Worm (Caenorhabditis elegans) whole organism, L4 larva: ENCODE results near the gene best-18.

Experiments used
- F44E2.7 ChIP-seq: fragments of 200-800 bp; sonication (Bioruptor generic); IDR thresholded peaks from 2 replicates; pipeline ENCODE4 v2.1.2; 2022; ENCODE audit warnings: missing genetic modification characterization, missing compliant biosample characterization
- R02D3.7 ChIP-seq: fragments of 150-350 bp; sonication (generic microtip); optimal IDR thresholded peaks from 3 replicates; lab custom pipeline; 2014; ENCODE audit warnings: missing biosample characterization, missing genetic modification characterization
- T20F7.1 ChIP-seq: fragments of 200-800 bp; sonication (Bioruptor generic); optimal IDR thresholded peaks from 2 replicates; lab custom pipeline; 2018; ENCODE audit warnings: mild to moderate bottlenecking, missing genetic modification characterization, missing compliant biosample characterization
- T26A8.4 ChIP-seq: fragments of 200-800 bp; sonication (Bioruptor generic); IDR thresholded peaks from 2 replicates; pipeline ENCODE4 v1.3.6; 2022; ENCODE audit warnings: missing genetic modification characterization, missing compliant biosample characterization
- Y48G9A.11 ChIP-seq: fragments of 200-800 bp; sonication (Bioruptor generic); IDR thresholded peaks from 2 replicates; pipeline ENCODE4 v1.3.6; 2022; ENCODE audit warnings: missing genetic modification reagents, missing genetic modification characterization, missing compliant biosample characterization
- Y5F2A.4 ChIP-seq: fragments of 200-800 bp; sonication (Bioruptor generic); optimal IDR thresholded peaks from 2 replicates; lab custom pipeline; 2018; ENCODE audit warnings: mild to moderate bottlenecking, missing genetic modification characterization, missing compliant biosample characterization
- Y75B8A.6 ChIP-seq: fragments of 200-800 bp; sonication (Bioruptor generic); IDR thresholded peaks from 2 replicates; pipeline ENCODE4 v1.3.6; 2022; ENCODE audit warnings: missing genetic modification reagents, missing genetic modification characterization, missing compliant biosample characterization
- aha-1 ChIP-seq: fragments of 150-350 bp; peaks from one replicate; lab custom pipeline; 2014; ENCODE audit warnings: missing biosample characterization, missing genetic modification characterization
- ama-1 ChIP-seq: fragments of 150-350 bp; optimal IDR thresholded peaks from 2 replicates; lab custom pipeline; 2014; ENCODE audit warnings: inconsistent platforms, mixed read lengths
- ceh-32 ChIP-seq: sonication (generic microtip); optimal IDR thresholded peaks from 2 replicates; lab custom pipeline; 2016; ENCODE audit warnings: mild to moderate bottlenecking, missing genetic modification characterization, missing compliant biosample characterization; ENCODE audit not compliant: poor library complexity
- ceh-62 ChIP-seq: sonication (generic microtip); optimal IDR thresholded peaks from 2 replicates; lab custom pipeline; 2017; ENCODE audit warnings: missing biosample characterization, missing genetic modification characterization
- ceh-82 ChIP-seq: sonication (generic microtip); optimal IDR thresholded peaks from 2 replicates; lab custom pipeline; 2017; ENCODE audit warnings: missing biosample characterization, missing genetic modification characterization
- ces-1 ChIP-seq: fragments of 150-350 bp; sonication (generic microtip); optimal IDR thresholded peaks from 4 replicates; lab custom pipeline; 2014; ENCODE audit warnings: missing biosample characterization, missing genetic modification reagents, missing genetic modification characterization
- ctbp-1 ChIP-seq: fragments of 200-800 bp; sonication (Bioruptor generic); IDR thresholded peaks from 2 replicates; pipeline ENCODE4 v1.3.6; 2022; ENCODE audit warnings: missing genetic modification reagents, missing genetic modification characterization, missing compliant biosample characterization
- daf-12 ChIP-seq: fragments of 150-350 bp; optimal IDR thresholded peaks from 2 replicates; lab custom pipeline; 2014; ENCODE audit warnings: missing biosample characterization, missing genetic modification reagents, missing genetic modification characterization
- daf-16 ChIP-seq, 3 experiments: sonication (generic microtip); optimal IDR thresholded peaks; 2 replicates each; lab custom pipeline; 2016 to 2017; ENCODE audit warnings: missing genetic modification characterization in 3 of 3, missing genetic modification reagents in 3 of 3, mild to moderate bottlenecking in 2 of 3, missing compliant biosample characterization in 2 of 3, missing biosample characterization in 1 of 3, moderate library complexity in 1 of 3
- dmd-9 ChIP-seq: fragments of 200-800 bp; sonication (Bioruptor generic); IDR thresholded peaks from 2 replicates; pipeline ENCODE4 v1.3.6; 2022; ENCODE audit warnings: missing genetic modification reagents, missing genetic modification characterization, missing compliant biosample characterization
- dpl-1 ChIP-seq: fragments of 150-350 bp; optimal IDR thresholded peaks from 2 replicates; lab custom pipeline; 2014; ENCODE audit warnings: missing biosample characterization, missing genetic modification reagents, missing genetic modification characterization
- duxl-1 ChIP-seq: sonication (generic microtip); optimal IDR thresholded peaks from 2 replicates; lab custom pipeline; 2016; ENCODE audit warnings: mild to moderate bottlenecking, missing genetic modification characterization, moderate library complexity, missing compliant biosample characterization; ENCODE audit not compliant: poor library complexity
- egl-43 ChIP-seq: fragments of 200-800 bp; sonication (Bioruptor generic); IDR thresholded peaks from 2 replicates; pipeline ENCODE4 v1.3.6; 2022; ENCODE audit warnings: missing genetic modification reagents, missing genetic modification characterization, missing compliant biosample characterization
- fkh-10 ChIP-seq: fragments of 150-350 bp; optimal IDR thresholded peaks from 2 replicates; lab custom pipeline; 2014; ENCODE audit warnings: missing biosample characterization, missing genetic modification reagents, missing genetic modification characterization
- hif-1 ChIP-seq, 2 experiments: sonication (generic microtip); optimal IDR thresholded peaks; 2 replicates each; lab custom pipeline; 2016 to 2017; ENCODE audit warnings: missing compliant biosample characterization in 2 of 2, missing genetic modification characterization in 2 of 2, missing genetic modification reagents in 2 of 2, missing genotype in 2 of 2, mild to moderate bottlenecking in 1 of 2
- lin-1 ChIP-seq: fragments of 200-800 bp; sonication (Bioruptor generic); IDR thresholded peaks from 2 replicates; pipeline ENCODE4 v1.3.6; 2022; ENCODE audit warnings: missing genetic modification reagents, missing genetic modification characterization, missing compliant biosample characterization
- lin-15B ChIP-seq: fragments of 150-350 bp; sonication (generic microtip); optimal IDR thresholded peaks from 3 replicates; lab custom pipeline; 2014; ENCODE audit warnings: missing biosample characterization, missing genetic modification characterization
- lsy-2 ChIP-seq, 2 experiments: fragments of 150-350 bp in 1 of 2; sonication (generic microtip) in 1 of 2; optimal IDR thresholded peaks; 2 replicates each; lab custom pipeline; 2014 to 2017; ENCODE audit warnings: missing biosample characterization in 2 of 2, missing genetic modification characterization in 2 of 2
- madf-9 ChIP-seq: fragments of 200-800 bp; sonication (Bioruptor generic); conservative IDR thresholded peaks from 2 replicates; pipeline ENCODE4 v1.3.6; 2022; ENCODE audit warnings: missing genetic modification reagents, missing genetic modification characterization, missing compliant biosample characterization
- mdt-29 ChIP-seq: fragments of 200-800 bp; sonication (Bioruptor generic); IDR thresholded peaks from 2 replicates; pipeline ENCODE4 v1.3.6; 2022; ENCODE audit warnings: missing genetic modification reagents, missing genetic modification characterization, missing compliant biosample characterization
- mxl-3 ChIP-seq: fragments of 200-800 bp; sonication (Bioruptor generic); optimal IDR thresholded peaks from 2 replicates; lab custom pipeline; 2018; ENCODE audit warnings: mild to moderate bottlenecking, missing genetic modification characterization, missing compliant biosample characterization
- nhr-10 ChIP-seq: fragments of 150-350 bp; optimal IDR thresholded peaks from 2 replicates; lab custom pipeline; 2014; ENCODE audit warnings: missing biosample characterization, missing genetic modification characterization
- nhr-28 ChIP-seq: fragments of 150-350 bp; optimal IDR thresholded peaks from 2 replicates; lab custom pipeline; 2014; ENCODE audit warnings: missing biosample characterization, missing genetic modification characterization
- nhr-42 ChIP-seq: fragments of 200-800 bp; sonication (Bioruptor generic); IDR thresholded peaks from 2 replicates; pipeline ENCODE4 v1.3.6; 2022; ENCODE audit warnings: missing genetic modification characterization, missing compliant biosample characterization
- nhr-48 ChIP-seq: sonication (generic microtip); optimal IDR thresholded peaks from 2 replicates; lab custom pipeline; 2016; ENCODE audit warnings: mild to moderate bottlenecking, missing genetic modification characterization, missing compliant biosample characterization
- nhr-77 ChIP-seq: fragments of 150-350 bp; optimal IDR thresholded peaks from 2 replicates; lab custom pipeline; 2014; ENCODE audit warnings: missing biosample characterization, missing genetic modification characterization
- pha-4 ChIP-seq, 2 experiments: fragments of 150-350 bp in 1 of 2; fragments of 200-800 bp in 1 of 2; sonication (Bioruptor generic) in 1 of 2; IDR thresholded peaks in 1 of 2; optimal IDR thresholded peaks in 1 of 2; 2 replicates each; pipeline versions ENCODE4 v1.3.6 to Lab custom; 2014 to 2022; ENCODE audit warnings: missing genetic modification characterization in 2 of 2, missing genetic modification reagents in 2 of 2, missing biosample characterization in 1 of 2, missing compliant biosample characterization in 1 of 2
- php-3 ChIP-seq: fragments of 200-800 bp; sonication (Bioruptor generic); IDR thresholded peaks from 2 replicates; pipeline ENCODE4 v1.3.6; 2022; ENCODE audit warnings: missing genetic modification reagents, missing genetic modification characterization, missing compliant biosample characterization
- saeg-2 ChIP-seq: fragments of 200-800 bp; sonication (Bioruptor generic); IDR thresholded peaks from 2 replicates; pipeline ENCODE4 v1.3.6; 2022; ENCODE audit warnings: missing genetic modification reagents, missing genetic modification characterization, missing compliant biosample characterization
- set-16 ChIP-seq: fragments of 200-800 bp; sonication (Bioruptor generic); IDR thresholded peaks from 2 replicates; pipeline ENCODE4 v1.3.6; 2022; ENCODE audit warnings: missing genetic modification reagents, missing genetic modification characterization, missing compliant biosample characterization
- snpc-1.2 ChIP-seq: fragments of 200-800 bp; sonication (Bioruptor generic); IDR thresholded peaks from 2 replicates; pipeline ENCODE4 v1.3.6; 2022; ENCODE audit warnings: missing genetic modification reagents, missing genetic modification characterization, missing compliant biosample characterization
- spr-3 ChIP-seq: fragments of 200-800 bp; sonication (Bioruptor generic); optimal IDR thresholded peaks from 2 replicates; lab custom pipeline; 2018; ENCODE audit warnings: mild to moderate bottlenecking, missing genetic modification characterization, missing compliant biosample characterization
- tag-97 ChIP-seq: fragments of 200-800 bp; sonication (Bioruptor generic); IDR thresholded peaks from 2 replicates; pipeline ENCODE4 v1.3.6; 2022; ENCODE audit warnings: missing genetic modification characterization, missing compliant biosample characterization
- unc-62 ChIP-seq, 3 experiments: fragments of 150-350 bp in 1 of 3; sonication (generic microtip); optimal IDR thresholded peaks in 2 of 3; peaks in 1 of 3; 1 replicate in 1 of 3; 2 replicates in 2 of 3; lab custom pipeline; 2014 to 2017; ENCODE audit warnings: missing biosample characterization in 3 of 3, missing genetic modification characterization in 3 of 3, missing genetic modification reagents in 3 of 3, missing genotype in 1 of 3
- zip-11 ChIP-seq: fragments of 200-800 bp; sonication (Bioruptor generic); IDR thresholded peaks from 2 replicates; pipeline ENCODE4 v1.3.6; 2022; ENCODE audit warnings: missing genetic modification characterization, missing compliant biosample characterization
- zip-2 ChIP-seq: fragments of 150-350 bp; optimal IDR thresholded peaks from 2 replicates; lab custom pipeline; 2014; ENCODE audit warnings: missing biosample characterization, missing genetic modification characterization
- ztf-7 ChIP-seq: fragments of 150-350 bp; optimal IDR thresholded peaks from 2 replicates; lab custom pipeline; 2014; ENCODE audit warnings: missing biosample characterization, missing genetic modification characterization

The best-18 gene

ce11 chrIII:10251114-10251513, 38.9 kb downstream of the best-18 start:
- TF ChIP-seq zip-2 (tag; lab: Kevin White, UChicago) (no peak), aha-1 (peak; percentile 95), ctbp-1 (GFP tag; lab: Robert Waterston, UW) (no peak)

DNA sequence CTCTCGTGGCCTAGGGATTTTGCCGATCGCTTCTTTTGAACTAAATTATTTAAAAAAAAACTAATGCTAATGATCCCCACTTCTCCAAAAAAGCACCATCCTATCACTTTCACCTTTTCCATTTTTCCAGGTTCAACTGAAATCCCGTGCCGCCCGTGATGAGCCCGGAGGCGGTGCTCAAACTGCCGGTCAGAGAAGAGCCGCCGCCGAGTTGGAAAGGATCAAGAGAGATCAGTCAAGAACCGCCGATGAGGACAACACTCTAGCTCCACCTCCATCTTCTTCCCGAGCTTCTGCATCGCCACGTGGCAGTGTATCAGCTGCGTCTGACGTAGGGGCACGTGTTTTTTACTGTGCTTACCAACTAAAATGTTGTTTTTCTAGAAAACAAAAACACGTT, 41.1 kb downstream of the best-18 start:
- TF ChIP-seq egl-43 (GFP tag; lab: Robert Waterston, UW) (0 out of 2 replicates have a peak, but pooled peaks have one; percentile 14), R02D3.7 (tag; lab: Kevin White, UChicago) (no peak), lin-1 (GFP tag; lab: Robert Waterston, UW) (no peak), spr-3 (no peak), ztf-7 (no peak), aha-1 (no peak), pha-4 (GFP tag; IDR thresholded peaks at IDR 0.05; lab: Robert Waterston, UW) (no peak), pha-4 (tag; optimal IDR thresholded peaks at IDR 0.05; lab: Kevin White, UChicago) (no peak), nhr-77 (no peak), T20F7.1 (GFP tag; lab: Kevin White, UChicago) (no peak), set-16 (GFP tag; lab: Robert Waterston, UW) (peak; percentile 75), lin-15B (tag; lab: Kevin White, UChicago) (no peak), ceh-32 (tag; lab: Kevin White, UChicago) (no peak), madf-9 (GFP tag; lab: Robert Waterston, UW) (no peak), mdt-29 (no peak), nhr-42 (GFP tag; lab: Robert Waterston, UW) (no peak), php-3 (GFP tag; lab: Robert Waterston, UW) (no peak), hif-1 (tag; optimal IDR thresholded peaks at IDR 0.05; lab: Kevin White, UChicago) (no peak), nhr-48 (tag; lab: Kevin White, UChicago) (no peak), saeg-2 (GFP tag; lab: Robert Waterston, UW) (no peak), ama-1 (lab: Kevin White, UChicago) (no peak), unc-62 (GFP tag; optimal IDR thresholded peaks at IDR 0.05 in 1 of 2; lab: Kevin White, UChicago) (peak in 1 of 2 experiments; percentile 1), unc-62 (tag; optimal IDR thresholded peaks at IDR 0.05; lab: Kevin White, UChicago) (no peak), daf-12 (tag; lab: Kevin White, UChicago) (no peak), dmd-9 (GFP tag; lab: Robert Waterston, UW) (no peak), lsy-2 (tag; optimal IDR thresholded peaks at IDR 0.05; lab: Kevin White, UChicago) (no peak), zip-11 (GFP tag; lab: Robert Waterston, UW) (no peak), ces-1 (GFP tag; lab: Kevin White, UChicago) (no peak)
- TF ChIP-seq, all 104 proteins: peak for 3

DNA sequence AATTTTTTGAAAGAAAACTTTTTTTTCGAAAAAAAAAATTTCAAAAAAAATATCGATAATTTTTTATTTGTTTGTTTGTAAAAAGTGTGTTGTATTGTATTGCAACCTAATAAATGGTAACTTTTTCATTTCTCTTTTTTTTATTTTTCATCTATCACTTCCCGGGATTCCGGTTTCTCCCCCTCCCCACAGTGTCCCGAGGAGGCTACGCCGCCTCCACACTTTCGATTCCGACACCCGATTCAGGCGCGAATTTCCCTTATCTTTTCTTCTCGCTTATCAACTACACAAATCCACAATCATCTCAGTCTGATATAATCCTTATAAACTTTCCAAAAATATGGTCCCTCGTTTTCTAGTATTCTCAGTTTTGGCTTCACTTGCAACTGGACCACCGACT, 42.4 kb downstream of the best-18 start, which contains the start of gene R01H10.4:
TSS of gene R01H10.4 (plus strand) at position 236 of the 400 bp plus-strand sequence.
- TF ChIP-seq nhr-28 (peak; percentile 73), unc-62 (GFP tag; optimal IDR thresholded peaks at IDR 0.05 in 1 of 2; lab: Kevin White, UChicago) (no peak), unc-62 (tag; optimal IDR thresholded peaks at IDR 0.05; lab: Kevin White, UChicago) (no peak), nhr-10 (tag; lab: Kevin White, UChicago) (no peak), Y75B8A.6 (GFP tag; lab: Robert Waterston, UW) (no peak), mxl-3 (GFP tag; lab: Kevin White, UChicago) (no peak), Y48G9A.11 (no peak), aha-1 (peak; percentile 53), duxl-1 (tag; lab: Kevin White, UChicago) (no peak), nhr-42 (GFP tag; lab: Robert Waterston, UW) (no peak)

ce11 chrIII:10258641-10259040, 46.4 kb downstream of the best-18 start, which contains the start of gene rip-1:
rip-1 (minus strand) TSS chrIII:10258741.
- TF ChIP-seq ceh-62 (tag; lab: Kevin White, UChicago) (no peak), Y5F2A.4 (no peak), T26A8.4 (GFP tag; lab: Robert Waterston, UW) (no peak), F44E2.7 (GFP tag; lab: Robert Waterston, UW) (no peak), mxl-3 (GFP tag; lab: Kevin White, UChicago) (no peak), snpc-1.2 (GFP tag; lab: Robert Waterston, UW) (no peak), nhr-28 (no peak), daf-16 (GFP tag; optimal IDR thresholded peaks at IDR 0.05; lab: Kevin White, UChicago) (no peak), daf-16 (tag; optimal IDR thresholded peaks at IDR 0.05; lab: Kevin White, UChicago) (no peak), tag-97 (GFP tag; lab: Robert Waterston, UW) (no peak), fkh-10 (no peak), ceh-82 (no peak), ztf-7 (no peak), dpl-1 (GFP tag; lab: Kevin White, UChicago) (no peak), saeg-2 (GFP tag; lab: Robert Waterston, UW) (no peak), nhr-48 (tag; lab: Kevin White, UChicago) (no peak)
